Fruit fly (Drosophila melanogaster) whole organism, prepupa: ENCODE results near the gene opm.

Source experiments
- Blimp-1 ChIP-seq: fragments of 200-800 bp; sonication (Bioruptor generic); optimal IDR thresholded peaks from 3 replicates; lab custom pipeline; 2017; ENCODE audit warnings: missing biosample characterization, missing genetic modification characterization, mild to moderate bottlenecking, moderate library complexity, missing genetic modification reagents
- CG10631 ChIP-seq: fragments of 200-800 bp; sonication (Bioruptor generic); optimal IDR thresholded peaks from 2 replicates; lab custom pipeline; 2016; ENCODE audit warnings: missing biosample characterization, missing genetic modification characterization
- CG10669 ChIP-seq: fragments of 200-800 bp; sonication (Bioruptor generic); optimal IDR thresholded peaks from 3 replicates; lab custom pipeline; 2018; ENCODE audit warnings: missing biosample characterization, mild to moderate bottlenecking, missing genetic modification characterization, moderate library complexity
- CG11294 ChIP-seq: fragments of 200-800 bp; sonication (Bioruptor generic); IDR thresholded peaks from 2 replicates; pipeline ENCODE4 v1.3.6; 2022; ENCODE audit warnings: missing biosample characterization, missing genetic modification characterization
- CG11762 ChIP-seq: fragments of 200-800 bp; sonication (Bioruptor generic); optimal IDR thresholded peaks from 3 replicates; lab custom pipeline; 2016; ENCODE audit warnings: missing biosample characterization, missing genetic modification characterization; ENCODE audit not compliant: insufficient read depth
- CG11902 ChIP-seq: fragments of 200-800 bp; sonication (Bioruptor generic); optimal IDR thresholded peaks from 3 replicates; lab custom pipeline; 2016; ENCODE audit warnings: missing biosample characterization, missing genetic modification characterization
- CG15336 ChIP-seq: fragments of 200-800 bp; sonication (Bioruptor generic); IDR thresholded peaks from 2 replicates; pipeline ENCODE4 v1.3.6; 2022; ENCODE audit warnings: missing biosample characterization, missing genetic modification characterization
- CG1621 ChIP-seq: fragments of 200-800 bp; sonication (Bioruptor generic); optimal IDR thresholded peaks from 3 replicates; lab custom pipeline; 2018; ENCODE audit warnings: missing biosample characterization, mild to moderate bottlenecking, missing genetic modification characterization
- CG16779 ChIP-seq: fragments of 200-800 bp; sonication (Bioruptor generic); optimal IDR thresholded peaks from 3 replicates; lab custom pipeline; 2017; ENCODE audit warnings: missing biosample characterization, mild to moderate bottlenecking, missing genetic modification characterization
- CG3032 ChIP-seq: fragments of 200-800 bp; optimal IDR thresholded peaks from 2 replicates; lab custom pipeline; 2019; ENCODE audit warnings: missing biosample characterization, mild to moderate bottlenecking, missing genetic modification characterization, moderate library complexity
- CG31627 ChIP-seq: fragments of 200-800 bp; sonication (Bioruptor generic); optimal IDR thresholded peaks from 3 replicates; lab custom pipeline; 2016; ENCODE audit warnings: missing biosample characterization, missing genetic modification characterization
- CG32006 ChIP-seq: fragments of 200-800 bp; sonication (Bioruptor generic); optimal IDR thresholded peaks from 3 replicates; lab custom pipeline; 2017; ENCODE audit warnings: missing biosample characterization, mild to moderate bottlenecking, missing genetic modification characterization
- CG34406 ChIP-seq: fragments of 200-800 bp; sonication (Bioruptor generic); optimal IDR thresholded peaks from 3 replicates; lab custom pipeline; 2016; ENCODE audit warnings: missing biosample characterization, missing genetic modification characterization
- CG3919 ChIP-seq: fragments of 200-800 bp; sonication (Bioruptor generic); optimal IDR thresholded peaks from 3 replicates; lab custom pipeline; 2016; ENCODE audit warnings: missing biosample characterization, missing genetic modification characterization
- CG4318 ChIP-seq: fragments of 200-800 bp; sonication (Bioruptor generic); optimal IDR thresholded peaks from 3 replicates; lab custom pipeline; 2017; ENCODE audit warnings: missing biosample characterization, mild to moderate bottlenecking, missing genetic modification characterization
- CG6163 ChIP-seq: fragments of 200-800 bp; sonication (Bioruptor generic); IDR thresholded peaks from 3 replicates; pipeline ENCODE4 v1.3.6; 2022; ENCODE audit warnings: missing biosample characterization, missing genetic modification characterization
- CG6276 ChIP-seq: fragments of 200-800 bp; sonication (Bioruptor generic); optimal IDR thresholded peaks from 2 replicates; lab custom pipeline; 2017; ENCODE audit warnings: missing biosample characterization, mild to moderate bottlenecking, missing genetic modification characterization
- CG7368 ChIP-seq: fragments of 200-800 bp; sonication (Bioruptor generic); optimal IDR thresholded peaks from 3 replicates; lab custom pipeline; 2016; ENCODE audit warnings: missing biosample characterization, missing genetic modification characterization
- CG8119 ChIP-seq: fragments of 200-800 bp; sonication (Bioruptor generic); IDR thresholded peaks from 3 replicates; pipeline ENCODE4 v1.3.6; 2022; ENCODE audit warnings: missing biosample characterization, missing genetic modification characterization
- CG8319 ChIP-seq: fragments of 200-800 bp; sonication (Bioruptor generic); optimal IDR thresholded peaks from 3 replicates; lab custom pipeline; 2016; ENCODE audit warnings: missing biosample characterization, missing genetic modification characterization
- CG8632 ChIP-seq: fragments of 200-800 bp; sonication (Bioruptor generic); optimal IDR thresholded peaks from 3 replicates; lab custom pipeline; 2016; ENCODE audit warnings: missing biosample characterization, missing genetic modification characterization
- CG9139 ChIP-seq: fragments of 200-800 bp; sonication (Bioruptor generic); optimal IDR thresholded peaks from 3 replicates; lab custom pipeline; 2017; ENCODE audit warnings: missing biosample characterization, mild to moderate bottlenecking, missing genetic modification characterization
- Eip75B ChIP-seq: fragments of 200-800 bp; sonication (Bioruptor generic); optimal IDR thresholded peaks from 3 replicates; lab custom pipeline; 2016; ENCODE audit warnings: missing biosample characterization, missing genetic modification characterization
- Eip78C ChIP-seq: fragments of 200-800 bp; sonication (Bioruptor generic); peaks from one replicate; lab custom pipeline; 2016; ENCODE audit warnings: missing biosample characterization, missing genetic modification characterization
- Eip93F ChIP-seq: fragments of 200-800 bp; sonication (Bioruptor generic); optimal IDR thresholded peaks from 2 replicates; lab custom pipeline; 2016; ENCODE audit warnings: missing biosample characterization, mild to moderate bottlenecking, missing genetic modification characterization
- Ets21C ChIP-seq: fragments of 200-800 bp; sonication (Bioruptor generic); optimal IDR thresholded peaks from 3 replicates; lab custom pipeline; 2016; ENCODE audit warnings: missing biosample characterization, missing genetic modification characterization
- Ets96B ChIP-seq: fragments of 200-800 bp; optimal IDR thresholded peaks from 2 replicates; lab custom pipeline; 2019; ENCODE audit warnings: missing biosample characterization, mild to moderate bottlenecking, missing genetic modification characterization, moderate library complexity
- Hr39 ChIP-seq: fragments of 200-800 bp; sonication (Bioruptor generic); optimal IDR thresholded peaks from 2 replicates; lab custom pipeline; 2016; ENCODE audit warnings: missing biosample characterization, missing genetic modification characterization
- Hr4 ChIP-seq: fragments of 200-800 bp; sonication (Bioruptor generic); optimal IDR thresholded peaks from 3 replicates; lab custom pipeline; 2016; ENCODE audit warnings: missing biosample characterization, missing genetic modification characterization
- OdsH ChIP-seq: fragments of 200-800 bp; sonication (Bioruptor generic); optimal IDR thresholded peaks from 3 replicates; lab custom pipeline; 2016; ENCODE audit warnings: missing biosample characterization, missing genetic modification characterization
- Smox ChIP-seq: fragments of 200-800 bp; sonication (Bioruptor generic); optimal IDR thresholded peaks from 3 replicates; lab custom pipeline; 2016; ENCODE audit warnings: missing biosample characterization, missing genetic modification characterization
- Sox14 ChIP-seq: fragments of 200-800 bp; sonication (Bioruptor generic); optimal IDR thresholded peaks from 3 replicates; lab custom pipeline; 2016; ENCODE audit warnings: missing biosample characterization, missing genetic modification characterization
- Sox15 ChIP-seq: fragments of 200-800 bp; sonication (Bioruptor generic); optimal IDR thresholded peaks from 3 replicates; lab custom pipeline; 2016; ENCODE audit warnings: missing biosample characterization, missing genetic modification characterization
- achi ChIP-seq: fragments of 200-800 bp; sonication (Bioruptor generic); optimal IDR thresholded peaks from 3 replicates; lab custom pipeline; 2016; ENCODE audit warnings: missing biosample characterization, missing genetic modification characterization
- acj6 ChIP-seq: fragments of 200-800 bp; sonication (Bioruptor generic); optimal IDR thresholded peaks from 3 replicates; lab custom pipeline; 2016; ENCODE audit warnings: missing biosample characterization, missing genetic modification characterization
- cyc ChIP-seq: fragments of 200-800 bp; sonication (Bioruptor generic); optimal IDR thresholded peaks from 3 replicates; lab custom pipeline; 2016; ENCODE audit warnings: missing biosample characterization, missing genetic modification characterization
- dac ChIP-seq: fragments of 200-800 bp; sonication (Bioruptor generic); optimal IDR thresholded peaks from 2 replicates; lab custom pipeline; 2017; ENCODE audit warnings: missing biosample characterization, mild to moderate bottlenecking, missing genetic modification characterization
- dsx ChIP-seq: fragments of 200-800 bp; optimal IDR thresholded peaks from 3 replicates; lab custom pipeline; 2019; ENCODE audit warnings: missing biosample characterization, mild to moderate bottlenecking, missing genetic modification characterization, moderate library complexity; ENCODE audit not compliant: poor library complexity, severe bottlenecking
- eg ChIP-seq: fragments of 200-800 bp; sonication (Bioruptor generic); IDR thresholded peaks from 3 replicates; pipeline ENCODE4 v1.3.6; 2022; ENCODE audit warnings: missing biosample characterization, missing genetic modification characterization
- esn ChIP-seq: fragments of 200-800 bp; sonication (Bioruptor generic); optimal IDR thresholded peaks from 2 replicates; lab custom pipeline; 2016; ENCODE audit warnings: missing biosample characterization, mild to moderate bottlenecking, missing genetic modification characterization, moderate library complexity
- fd85E ChIP-seq: fragments of 200-800 bp; sonication (Bioruptor generic); optimal IDR thresholded peaks from 3 replicates; lab custom pipeline; 2016; ENCODE audit warnings: missing biosample characterization, missing genetic modification characterization
- fkh ChIP-seq: fragments of 200-800 bp; sonication (Bioruptor generic); optimal IDR thresholded peaks from 3 replicates; lab custom pipeline; 2017; ENCODE audit warnings: missing biosample characterization, mild to moderate bottlenecking, missing genetic modification characterization, moderate library complexity
- lz ChIP-seq: fragments of 200-800 bp; sonication (Bioruptor generic); optimal IDR thresholded peaks from 3 replicates; lab custom pipeline; 2016; ENCODE audit warnings: missing biosample characterization, missing genetic modification characterization
- spab ChIP-seq: fragments of 200-800 bp; sonication (Bioruptor generic); optimal IDR thresholded peaks from 2 replicates; lab custom pipeline; 2017; ENCODE audit warnings: missing biosample characterization, mild to moderate bottlenecking, missing genetic modification characterization, missing genetic modification reagents
- ss ChIP-seq, 2 experiments: fragments of 200-800 bp; sonication (Bioruptor generic); optimal IDR thresholded peaks; 2 replicates in 1 of 2; 3 replicates in 1 of 2; lab custom pipeline; 2017 to 2018; ENCODE audit warnings: mild to moderate bottlenecking in 2 of 2, missing biosample characterization in 2 of 2, missing genetic modification characterization in 2 of 2, moderate library complexity in 1 of 2
- svp ChIP-seq: fragments of 200-800 bp; sonication (Bioruptor generic); peaks from one replicate; lab custom pipeline; 2016; ENCODE audit warnings: missing biosample characterization, missing genetic modification characterization
- topi ChIP-seq: fragments of 200-800 bp; sonication (Bioruptor generic); optimal IDR thresholded peaks from 3 replicates; lab custom pipeline; 2016; ENCODE audit warnings: missing biosample characterization, missing genetic modification characterization

opm gene

DNA sequence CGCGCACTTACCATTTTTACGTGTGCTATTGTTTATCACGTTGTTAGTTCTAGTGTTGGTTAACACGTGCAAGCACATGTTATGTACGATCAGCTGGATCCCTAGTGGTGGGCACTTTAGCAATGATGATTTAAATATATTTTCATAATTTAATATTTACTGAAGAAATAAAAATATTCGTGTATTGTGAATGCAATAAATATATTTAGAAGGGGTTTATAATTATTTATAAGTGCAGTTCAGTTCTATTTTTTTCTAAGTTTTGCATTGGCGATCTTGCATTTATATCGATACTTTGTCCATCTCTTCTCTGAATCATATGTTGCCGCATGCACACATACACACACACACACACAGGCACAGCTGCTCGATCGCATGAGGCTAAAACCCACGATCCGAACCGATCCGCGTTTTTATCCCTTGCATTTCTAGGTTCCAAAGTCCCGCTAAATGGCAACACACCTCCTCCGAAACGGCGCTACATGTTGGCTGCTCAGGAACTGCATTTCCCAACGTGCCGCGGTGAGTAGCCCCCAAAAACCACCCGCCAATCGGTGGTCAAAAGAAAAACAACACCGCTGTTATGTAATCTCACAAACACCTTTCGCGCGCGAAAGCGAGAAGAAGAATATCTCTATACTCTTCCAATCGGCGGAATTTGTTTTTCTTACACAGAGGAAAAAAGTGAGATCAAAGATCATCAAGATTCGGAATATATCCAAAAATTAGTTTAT is 19.7 kb upstream of the opm start, which contains the start of the genes CG15027 and Dbct (continued):
- TF ChIP-seq CG11294 (peak; percentile 44; the same call in 1 of the 2 replicates), CG6276 (GFP tag; lab: Kevin White, UChicago) (peak; percentile 30), esn (GFP tag; lab: Kevin White, UChicago) (peak; percentile 70), CG3032 (peak; percentile 69), eg (peak; percentile 63), CG11762 (GFP tag; lab: Kevin White, UChicago) (no peak), CG9139 (GFP tag; lab: Kevin White, UChicago) (no peak), Eip75B (GFP tag; lab: Kevin White, UChicago) (peak; percentile 28), spab (GFP tag; lab: Kevin White, UChicago) (no peak), Hr4 (GFP tag; lab: Kevin White, UChicago) (peak; percentile 46), CG32006 (GFP tag; lab: Kevin White, UChicago) (peak; percentile 43), Eip93F (GFP tag; lab: Kevin White, UChicago) (peak; percentile 11), Eip78C (peak; percentile 75), Blimp-1 (GFP tag; lab: Kevin White, UChicago) (peak; percentile 10), OdsH (GFP tag; lab: Kevin White, UChicago) (peak; percentile 78), fkh (GFP tag; lab: Kevin White, UChicago) (peak; percentile 60), CG8632 (GFP tag; lab: Kevin White, UChicago) (peak; percentile 60), CG8119 (peak; percentile 53), acj6 (peak; percentile 65), CG16779 (no peak), CG1621 (no peak), dac (GFP tag; lab: Kevin White, UChicago) (no peak), topi (GFP tag; lab: Kevin White, UChicago) (peak; percentile 64), CG34406 (GFP tag; lab: Kevin White, UChicago) (peak; percentile 63), Smox (peak; percentile 67), svp (GFP tag; lab: Kevin White, UChicago) (peak; percentile 83), dsx (GFP tag; lab: Kevin White, UChicago) (peak; percentile 46), CG8319 (GFP tag; lab: Kevin White, UChicago) (peak; percentile 49), cyc (GFP tag; lab: Kevin White, UChicago) (peak; percentile 51), lz (GFP tag; lab: Kevin White, UChicago) (peak; percentile 57), CG4318 (GFP tag; lab: Kevin White, UChicago) (peak; percentile 17), CG10669 (peak; percentile 45), Ets96B (peak; percentile 67)

DNA sequence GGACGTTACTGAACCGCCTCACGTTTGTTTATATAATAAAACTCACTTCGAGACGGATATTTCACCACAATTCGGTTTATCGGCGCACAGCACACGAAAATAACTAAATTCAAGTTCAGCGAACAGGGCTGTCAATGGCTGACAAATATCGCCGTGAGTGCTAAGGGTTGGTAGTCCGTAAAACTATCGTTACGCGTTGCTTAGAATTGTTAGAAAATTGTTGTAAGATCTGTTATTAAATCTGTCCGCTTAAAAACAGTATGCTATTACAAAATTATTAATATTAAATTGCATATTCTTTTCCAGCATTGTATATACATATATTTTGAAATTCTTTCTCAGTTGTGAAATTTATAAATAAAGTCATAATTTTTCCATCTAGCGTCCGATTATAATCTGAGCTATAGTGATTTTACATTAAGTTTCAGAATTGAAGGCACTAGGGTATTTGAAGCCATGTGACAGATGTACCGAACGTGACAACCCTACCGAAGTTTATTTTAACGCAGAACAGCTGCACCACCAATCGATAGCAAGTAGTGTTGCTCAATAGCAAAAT is 18.4 kb upstream of the opm start, which contains the start of gene Cox17:
Gene Cox17, minus strand, starts transcription at position 120 of the 559 bp plus-strand sequence.
- peak; percentile 80 for TF ChIP-seq Sox14 (GFP tag; lab: Kevin White, UChicago)
- TF ChIP-seq CG7368, result peak; percentile 25
- peak; percentile 15 for TF ChIP-seq CG16779
- peak; percentile 69 for TF ChIP-seq CG11902
- peak; percentile 81 for TF ChIP-seq CG31627 (GFP tag; lab: Kevin White, UChicago)
- TF ChIP-seq spab (GFP tag; lab: Kevin White, UChicago), result peak; percentile 59
- peak; percentile 86 for TF ChIP-seq achi (GFP tag; lab: Kevin White, UChicago)
- peak; percentile 84 for TF ChIP-seq Sox15 (GFP tag; lab: Kevin White, UChicago)
- TF ChIP-seq CG3032, result peak; percentile 81
- peak; percentile 67 for TF ChIP-seq CG10669
- TF ChIP-seq CG4318 (GFP tag; lab: Kevin White, UChicago), result peak; percentile 75
- TF ChIP-seq fd85E (GFP tag; lab: Kevin White, UChicago), result peak; percentile 47
- peak; percentile 76 for TF ChIP-seq Hr39 (GFP tag; lab: Kevin White, UChicago)
- peak; percentile 77 for TF ChIP-seq Ets21C
- TF ChIP-seq CG11294, result peak; percentile 60; the same call in 1 of the 2 replicates
- TF ChIP-seq CG3919 (GFP tag; lab: Kevin White, UChicago), result peak; percentile 77
- TF ChIP-seq CG9139 (GFP tag; lab: Kevin White, UChicago), result no peak
- TF ChIP-seq CG15336 (GFP tag; lab: Robert Waterston, UW), result peak; percentile 56
- TF ChIP-seq CG6163 (GFP tag; lab: Robert Waterston, UW), result 0 out of 3 replicates have a peak, but pooled peaks have one; percentile 42
- peak; percentile 84 for TF ChIP-seq Smox
- TF ChIP-seq Hr4 (GFP tag; lab: Kevin White, UChicago), result peak; percentile 83
- peak; percentile 91 for TF ChIP-seq Eip78C
- peak; percentile 68 for TF ChIP-seq Ets96B
- TF ChIP-seq CG10631 (GFP tag; lab: Kevin White, UChicago), result peak; percentile 85
- peak; percentile 85 for TF ChIP-seq acj6
- TF ChIP-seq Blimp-1 (GFP tag; lab: Kevin White, UChicago), result peak; percentile 58
- TF ChIP-seq ss (GFP tag; optimal IDR thresholded peaks at IDR 0.05; lab: Kevin White, UChicago), result peak; percentile 61 to 81
